Fruit fly (Drosophila melanogaster) S2 (cell line): ENCODE data around the gene Oatp30B.

Experiments used
- CG8478 ChIP-seq: fragments of >200 bp; optimal IDR thresholded peaks from 2 replicates; lab custom pipeline; 2018
- CTCF ChIP-seq, 2 experiments: fragments of >200 bp; optimal IDR thresholded peaks; 2 replicates each; lab custom pipeline; 2018

The Oatp30B gene

dm6 chr2L:9542578-9542977 lies 21.6 kb downstream of the Oatp30B start, which contains the start of gene Cpr30B:
Gene Cpr30B (plus strand): TSS chr2L:9542878.
- TF ChIP-seq CTCF (optimal IDR thresholded peaks at IDR 0.05; lab: Kevin White, UChicago) (no peak), CG8478 (lab: Kevin White, UChicago) (no peak)

dm6 chr2L:9543871-9544270 lies 22.9 kb downstream of the Oatp30B start, which contains the start of gene CG13113:
Gene CG13113 (plus strand): TSS chr2L:9544171.
- TF ChIP-seq CTCF (optimal IDR thresholded peaks at IDR 0.05; lab: Kevin White, UChicago): no peak

- TF ChIP-seq CG8478 (lab: Kevin White, UChicago): no peak
- no peak for TF ChIP-seq CTCF (optimal IDR thresholded peaks at IDR 0.05; lab: Kevin White, UChicago)
These were observed 24.5 kb downstream of the Oatp30B start, which contains the start of gene CG13114 for dm6 chr2L:9545511-9545910. Gene CG13114 (plus strand): TSS chr2L:9545811.

dm6 chr2L:9550880-9551279 lies 29.9 kb downstream of the Oatp30B start:
- TF ChIP-seq CTCF (optimal IDR thresholded peaks at IDR 0.05; lab: Kevin White, UChicago) (no peak), CG8478 (lab: Kevin White, UChicago) (no peak)

dm6 chr2L:9557858-9558257 lies 36.8 kb downstream of the Oatp30B start:
- TF ChIP-seq CTCF (optimal IDR thresholded peaks at IDR 0.05; lab: Kevin White, UChicago) (no peak), CG8478 (lab: Kevin White, UChicago) (no peak)

- no peak for TF ChIP-seq CTCF (optimal IDR thresholded peaks at IDR 0.05; lab: Kevin White, UChicago)
- no peak for TF ChIP-seq CG8478 (lab: Kevin White, UChicago)
These were observed 39.1 kb downstream of the Oatp30B start for dm6 chr2L:9560045-9560587.

- TF ChIP-seq CTCF (optimal IDR thresholded peaks at IDR 0.05; lab: Kevin White, UChicago): no peak
- no peak for TF ChIP-seq CG8478 (lab: Kevin White, UChicago)
These were observed 41.7 kb downstream of the Oatp30B start for dm6 chr2L:9562713-9563112.

dm6 chr2L:9564527-9564926 lies 43.5 kb downstream of the Oatp30B start:
- TF ChIP-seq CG8478 (lab: Kevin White, UChicago) (no peak), CTCF (optimal IDR thresholded peaks at IDR 0.05; lab: Kevin White, UChicago) (no peak)

dm6 chr2L:9565387-9565786 lies 44.4 kb downstream of the Oatp30B start, which contains the start of gene CG46468:
Gene CG46468 (minus strand): TSS chr2L:9565438.
- TF ChIP-seq CTCF (optimal IDR thresholded peaks at IDR 0.05; lab: Kevin White, UChicago) (no peak), CG8478 (lab: Kevin White, UChicago) (no peak)

dm6 chr2L:9566656-9567055 lies 45.6 kb downstream of the Oatp30B start, which contains the start of gene jp:
Gene jp (minus strand): TSS chr2L:9566750.
- TF ChIP-seq CG8478 (lab: Kevin White, UChicago): no peak
- TF ChIP-seq CTCF (optimal IDR thresholded peaks at IDR 0.05; lab: Kevin White, UChicago): no peak

- peak; percentile 63 to 65 for TF ChIP-seq CTCF (optimal IDR thresholded peaks at IDR 0.05; lab: Kevin White, UChicago)
- TF ChIP-seq CG8478 (lab: Kevin White, UChicago): no peak
These were observed 46.4 kb downstream of the Oatp30B start for dm6 chr2L:9567398-9567856.

dm6 chr2L:9568360-9569088 lies 47.5 kb downstream of the Oatp30B start, which contains the start of gene brwl:
Gene brwl (plus strand): TSS chr2L:9568890.
- TF ChIP-seq CG8478 (lab: Kevin White, UChicago): no peak
- no peak for TF ChIP-seq CTCF (optimal IDR thresholded peaks at IDR 0.05; lab: Kevin White, UChicago)

dm6 chr2L:9569131-9569530 lies 48.1 kb downstream of the Oatp30B start:
- TF ChIP-seq CG8478 (lab: Kevin White, UChicago) (no peak), CTCF (optimal IDR thresholded peaks at IDR 0.05; lab: Kevin White, UChicago) (no peak)

- no peak for TF ChIP-seq CG8478 (lab: Kevin White, UChicago)
- TF ChIP-seq CTCF (optimal IDR thresholded peaks at IDR 0.05; lab: Kevin White, UChicago): no peak
These were observed 48.8 kb downstream of the Oatp30B start for dm6 chr2L:9569588-9570434.
